Worm (Caenorhabditis elegans): ENCODE data around the gene C24B9.3.
A peak's percentile ranks its signal among the peaks of the same experiment; 100 is the strongest.

Gene C24B9.3

ce11 chrV:2711429-2711828 lies at the start of gene C24B9.3:
C24B9.3 (minus strand) TSS chrV:2711599.
- TF ChIP-seq zip-5 (tag; optimal IDR thresholded peaks at IDR 0.05) (no peak), tbx-2 (tag; optimal IDR thresholded peaks at IDR 0.05) (no peak), fkh-6 (tag; optimal IDR thresholded peaks at IDR 0.05) (no peak), pag-3 (tag; optimal IDR thresholded peaks at IDR 0.05; ENCODE audit: borderline replicate concordance) (no peak), unc-42 (tag; optimal IDR thresholded peaks at IDR 0.05) (no peak), elt-2 (tag; optimal IDR thresholded peaks at IDR 0.05) (peak; percentile 29)

ce11 chrV:2759456-2759855 lies 48.1 kb upstream of the C24B9.3 start, which contains the start of gene srg-58:
srg-58 (minus strand) TSS chrV:2759556.
- TF ChIP-seq gmeb-2 (tag; optimal IDR thresholded peaks at IDR 0.05) (no peak), ceh-45 (GFP tag; IDR thresholded peaks at IDR 0.05) (no peak), ceh-9 (tag; optimal IDR thresholded peaks at IDR 0.05) (no peak), sdc-2 (tag; optimal IDR thresholded peaks at IDR 0.05) (no peak), hlh-30 (tag; optimal IDR thresholded peaks at IDR 0.05; ENCODE audit: insufficient read depth) (no peak), ceh-14 (tag; optimal IDR thresholded peaks at IDR 0.05) (no peak), ttx-3 (tag; optimal IDR thresholded peaks at IDR 0.05) (no peak), T23F11.4 (GFP tag; optimal IDR thresholded peaks at IDR 0.05) (no peak), mec-3 (tag; optimal IDR thresholded peaks at IDR 0.05; ENCODE audit: borderline replicate concordance) (no peak), ceh-48 (tag; optimal IDR thresholded peaks at IDR 0.05) (no peak), ahr-1 (tag; optimal IDR thresholded peaks at IDR 0.05) (no peak), dmd-4 (tag; optimal IDR thresholded peaks at IDR 0.05; ENCODE audit: borderline replicate concordance) (no peak), unc-3 (GFP tag; conservative IDR thresholded peaks at IDR 0.05) (no peak), unc-3 (tag; optimal IDR thresholded peaks at IDR 0.05) (no peak), zip-5 (tag; optimal IDR thresholded peaks at IDR 0.05) (no peak), ceh-18 (tag; optimal IDR thresholded peaks at IDR 0.05) (no peak), C08G9.2 (tag; optimal IDR thresholded peaks at IDR 0.05) (no peak), Y22D7AL.16 (tag; optimal IDR thresholded peaks at IDR 0.05) (no peak), pha-4 (tag; optimal IDR thresholded peaks at IDR 0.05) (no peak)

DNA sequence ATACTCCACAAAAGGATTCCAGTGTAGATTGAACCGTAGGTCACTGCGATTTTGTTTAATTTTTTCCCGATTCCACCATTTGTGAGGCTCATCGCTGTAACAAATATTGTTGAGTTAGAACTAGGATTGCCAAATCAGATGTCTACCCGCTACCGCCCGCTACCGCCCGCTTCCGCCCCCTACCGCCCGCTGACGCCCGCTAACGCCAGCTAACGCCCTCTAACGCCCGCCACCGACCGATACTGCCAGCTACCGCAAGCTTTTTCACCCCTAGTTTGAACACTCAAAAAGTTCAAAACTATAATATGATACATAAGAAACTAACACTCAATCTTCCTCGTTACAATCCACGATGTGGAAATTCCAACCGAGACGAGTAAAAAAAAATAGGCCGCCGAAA lies 47.0 kb upstream of the C24B9.3 start:
- TF ChIP-seq rnt-1 (tag; optimal IDR thresholded peaks at IDR 0.05) = no peak
- no peak for TF ChIP-seq ceh-18 (tag; optimal IDR thresholded peaks at IDR 0.05)
- TF ChIP-seq pat-9 (tag; optimal IDR thresholded peaks at IDR 0.05) = no peak
- no peak for TF ChIP-seq nhr-11 (tag; optimal IDR thresholded peaks at IDR 0.05)
- no peak for TF ChIP-seq ceh-22 (tag; optimal IDR thresholded peaks at IDR 0.05)
- no peak for TF ChIP-seq syd-9 (tag; optimal IDR thresholded peaks at IDR 0.05)
- TF ChIP-seq ref-2 (tag; optimal IDR thresholded peaks at IDR 0.05) = no peak
- no peak for TF ChIP-seq ceh-24 (tag; optimal IDR thresholded peaks at IDR 0.05)
- TF ChIP-seq elt-4 (tag; optimal IDR thresholded peaks at IDR 0.05) = no peak
- no peak for TF ChIP-seq ceh-2 (tag; optimal IDR thresholded peaks at IDR 0.05)
- no peak for TF ChIP-seq pha-4 (tag; optimal IDR thresholded peaks at IDR 0.05)
- TF ChIP-seq tbx-7 (tag; optimal IDR thresholded peaks at IDR 0.05) = no peak
- TF ChIP-seq hlh-13 (GFP tag; optimal IDR thresholded peaks at IDR 0.05) = no peak
- TF ChIP-seq Y22D7AL.16 (tag; optimal IDR thresholded peaks at IDR 0.05) = no peak

- TF ChIP-seq lin-11 (tag; optimal IDR thresholded peaks at IDR 0.05) = no peak
- no peak for TF ChIP-seq sox-2 (GFP tag; IDR thresholded peaks at IDR 0.05)
- no peak for TF ChIP-seq che-1 (tag; optimal IDR thresholded peaks at IDR 0.05)
- TF ChIP-seq nhr-11 (tag; optimal IDR thresholded peaks at IDR 0.05) = no peak
- no peak for TF ChIP-seq madf-2 (tag; optimal IDR thresholded peaks at IDR 0.05)
- no peak for TF ChIP-seq nfya-1 (tag; optimal IDR thresholded peaks at IDR 0.05)
- no peak for TF ChIP-seq ceh-6 (GFP tag; optimal IDR thresholded peaks at IDR 0.05)
- no peak for TF ChIP-seq ets-4 (tag; optimal IDR thresholded peaks at IDR 0.05)
- TF ChIP-seq pat-9 (tag; optimal IDR thresholded peaks at IDR 0.05) = no peak
- no peak for TF ChIP-seq unc-42 (tag; optimal IDR thresholded peaks at IDR 0.05)
- no peak for TF ChIP-seq F13H6.1 (tag; optimal IDR thresholded peaks at IDR 0.05)
Measured at ce11 chrV:2757226-2757893, 46.0 kb upstream of the C24B9.3 start, which contains the start of gene srx-28. srx-28 (minus strand) TSS chrV:2757276.

Data from whole organism, late embryonic.